Worm (Caenorhabditis elegans): Measurements from ENCODE around the gene nhr-234.

ce11 chrII:12668148-12668547, 31.7 kb downstream of the nhr-234 start:
- TF ChIP-seq ama-1 (optimal IDR thresholded peaks at IDR 0.05) (no peak), ama-1 (GFP tag; optimal IDR thresholded peaks at IDR 0.05) (no peak), egrh-3 (GFP tag; IDR thresholded peaks at IDR 0.05) (peak; percentile 51; the same call in 1 of the 2 replicates)
